Fruit fly (Drosophila melanogaster): ENCODE results near the gene Dh44.

- TF ChIP-seq ttk (optimal IDR thresholded peaks at IDR 0.05) (no peak), Sin3A (optimal IDR thresholded peaks at IDR 0.05) (no peak), Myc (optimal IDR thresholded peaks at IDR 0.05) (no peak), psq (optimal IDR thresholded peaks at IDR 0.05) (no peak), h (optimal IDR thresholded peaks at IDR 0.05) (no peak), insv (optimal IDR thresholded peaks at IDR 0.05) (no peak)
Observed at dm6 chr3R:9630633-9631095, 7.3 kb upstream of the Dh44 start, which contains the start of gene Calr.

Data from Kc167 (cell line).